Fruit fly (Drosophila melanogaster) whole organism, embryonic: ENCODE results near the gene ghi.

Experiments
- CG11696 ChIP-seq: fragments of 200-800 bp; sonication (Bioruptor generic); IDR thresholded peaks from 2 replicates; pipeline ENCODE4 v1.3.6; 2022; ENCODE audit warnings: missing biosample characterization, missing genetic modification characterization
- CG13624 ChIP-seq: fragments of 200-800 bp; sonication (Bioruptor generic); optimal IDR thresholded peaks from 2 replicates; lab custom pipeline; 2016; ENCODE audit warnings: missing biosample characterization, missing genetic modification characterization
- CG15479 ChIP-seq: fragments of 200-800 bp; sonication (Bioruptor generic); optimal IDR thresholded peaks from 3 replicates; lab custom pipeline; 2019; ENCODE audit warnings: missing biosample characterization, mild to moderate bottlenecking, missing genetic modification characterization, moderate library complexity
- CG15601 ChIP-seq: fragments of 200-800 bp; sonication (Bioruptor generic); optimal IDR thresholded peaks from 3 replicates; lab custom pipeline; 2019; ENCODE audit warnings: missing biosample characterization, mild to moderate bottlenecking, missing genetic modification characterization, moderate library complexity
- CG17359 ChIP-seq: fragments of 200-800 bp; sonication (Bioruptor generic); optimal IDR thresholded peaks from 3 replicates; lab custom pipeline; 2018; ENCODE audit warnings: missing biosample characterization, mild to moderate bottlenecking, missing genetic modification characterization, moderate library complexity
- CG17912 ChIP-seq: fragments of 200-800 bp; sonication (Bioruptor generic); optimal IDR thresholded peaks from 2 replicates; lab custom pipeline; 2018; ENCODE audit warnings: missing biosample characterization, mild to moderate bottlenecking, missing genetic modification characterization
- CG18011 ChIP-seq: fragments of 200-800 bp; sonication (Bioruptor generic); optimal IDR thresholded peaks from 2 replicates; lab custom pipeline; 2017; ENCODE audit warnings: missing biosample characterization, missing genetic modification characterization, mild to moderate bottlenecking, moderate library complexity, missing genotype
- CG18262 ChIP-seq: fragments of 200-800 bp; optimal IDR thresholded peaks from 3 replicates; lab custom pipeline; 2019; ENCODE audit warnings: missing biosample characterization, mild to moderate bottlenecking, missing genetic modification characterization, moderate library complexity
- CG1832 ChIP-seq: fragments of 200-800 bp; sonication (Bioruptor generic); optimal IDR thresholded peaks from 2 replicates; lab custom pipeline; 2017; ENCODE audit warnings: missing biosample characterization, mild to moderate bottlenecking, missing genetic modification characterization, inconsistent platforms
- CG2129 ChIP-seq: fragments of 200-800 bp; sonication (Bioruptor generic); IDR thresholded peaks from 2 replicates; pipeline ENCODE4 v1.3.6; 2022; ENCODE audit warnings: missing biosample characterization, missing genetic modification characterization; ENCODE audit not compliant: partially characterized antibody
- CG31365 ChIP-seq: fragments of 200-800 bp; sonication (Bioruptor generic); optimal IDR thresholded peaks from 2 replicates; lab custom pipeline; 2018; ENCODE audit warnings: missing biosample characterization, mild to moderate bottlenecking, missing genetic modification characterization
- CG31441 ChIP-seq: fragments of 200-800 bp; sonication (Bioruptor generic); IDR thresholded peaks from 2 replicates; pipeline ENCODE4 v1.3.6; 2022; ENCODE audit warnings: missing biosample characterization, missing genetic modification characterization
- CG3281 ChIP-seq: fragments of 200-800 bp; sonication (Bioruptor generic); optimal IDR thresholded peaks from 3 replicates; lab custom pipeline; 2017; ENCODE audit warnings: missing biosample characterization, mild to moderate bottlenecking, missing genetic modification characterization
- CG43689 ChIP-seq: fragments of 200-800 bp; sonication (Bioruptor generic); IDR thresholded peaks from 2 replicates; pipeline ENCODE4 v1.3.6; 2022; ENCODE audit warnings: missing biosample characterization, missing genetic modification characterization
- CG5245 ChIP-seq: fragments of 200-800 bp; sonication (Bioruptor generic); optimal IDR thresholded peaks from 3 replicates; lab custom pipeline; 2016; ENCODE audit warnings: missing biosample characterization, missing genetic modification characterization
- CG6813 ChIP-seq: fragments of 200-800 bp; sonication (Bioruptor generic); optimal IDR thresholded peaks from 2 replicates; lab custom pipeline; 2017; ENCODE audit warnings: missing biosample characterization, missing genetic modification characterization, mild to moderate bottlenecking, moderate library complexity, missing genetic modification reagents
- CG7745 ChIP-seq: fragments of 200-800 bp; sonication (Bioruptor generic); optimal IDR thresholded peaks from 2 replicates; lab custom pipeline; 2018; ENCODE audit warnings: missing biosample characterization, mild to moderate bottlenecking, missing genetic modification characterization, moderate library complexity
- CG8359 ChIP-seq: fragments of 200-800 bp; sonication (Bioruptor generic); optimal IDR thresholded peaks from 2 replicates; lab custom pipeline; 2017; ENCODE audit warnings: missing biosample characterization, mild to moderate bottlenecking, missing genetic modification characterization, borderline replicate concordance
- CG8478 ChIP-seq: fragments of >200 bp; optimal IDR thresholded peaks from 2 replicates; lab custom pipeline; 2018
- Dek ChIP-seq: fragments of 200-800 bp; sonication (Bioruptor generic); optimal IDR thresholded peaks from 3 replicates; lab custom pipeline; 2019; ENCODE audit warnings: missing biosample characterization, mild to moderate bottlenecking, missing genetic modification characterization, moderate library complexity
- Ets65A ChIP-seq: fragments of 200-800 bp; sonication (Bioruptor generic); peaks from one replicate; lab custom pipeline; 2016; ENCODE audit warnings: missing biosample characterization, missing genetic modification characterization
- Fer3 ChIP-seq: fragments of 200-800 bp; sonication (Bioruptor generic); optimal IDR thresholded peaks from 2 replicates; lab custom pipeline; 2018; ENCODE audit warnings: missing biosample characterization, mild to moderate bottlenecking, missing genetic modification characterization, moderate library complexity
- HHEX ChIP-seq: fragments of 200-800 bp; sonication (Bioruptor generic); optimal IDR thresholded peaks from 3 replicates; lab custom pipeline; 2017; ENCODE audit warnings: missing biosample characterization, mild to moderate bottlenecking, missing genetic modification characterization, missing genetic modification reagents
- HLH4C ChIP-seq: fragments of 200-800 bp; sonication (Bioruptor generic); IDR thresholded peaks from 3 replicates; pipeline ENCODE4 v1.3.6; 2022; ENCODE audit warnings: missing biosample characterization, missing genetic modification characterization; ENCODE audit not compliant: partially characterized antibody
- Pdp1 ChIP-seq, 2 experiments: fragments of 200-800 bp; sonication (Bioruptor generic); optimal IDR thresholded peaks; 3 replicates each; lab custom pipeline; 2016; ENCODE audit warnings: missing biosample characterization in 2 of 2, missing genetic modification characterization in 2 of 2, mild to moderate bottlenecking in 1 of 2, moderate library complexity in 1 of 2
- Xbp1 ChIP-seq: fragments of 200-800 bp; sonication (Bioruptor generic); optimal IDR thresholded peaks from 3 replicates; lab custom pipeline; 2016; ENCODE audit warnings: missing biosample characterization, mild to moderate bottlenecking, missing genetic modification characterization
- btn ChIP-seq: fragments of 200-800 bp; sonication (Bioruptor generic); optimal IDR thresholded peaks from 2 replicates; lab custom pipeline; 2016; ENCODE audit warnings: missing biosample characterization, missing genetic modification characterization
- cas ChIP-seq: fragments of 200-800 bp; sonication (Bioruptor generic); IDR thresholded peaks from 2 replicates; pipeline ENCODE4 v1.3.6; 2022; ENCODE audit warnings: missing biosample characterization, missing genetic modification characterization
- cwo ChIP-seq: fragments of 200-800 bp; sonication (Bioruptor generic); optimal IDR thresholded peaks from 3 replicates; lab custom pipeline; 2017; ENCODE audit warnings: missing biosample characterization, missing genetic modification characterization, mild to moderate bottlenecking, moderate library complexity, missing genetic modification reagents
- dpn ChIP-seq, 2 experiments: fragments of 200-800 bp; sonication (Bioruptor generic); optimal IDR thresholded peaks; 3 replicates each; lab custom pipeline; 2016; ENCODE audit warnings: missing biosample characterization in 2 of 2, missing genetic modification characterization in 2 of 2
- fru ChIP-seq: fragments of >200 bp; optimal IDR thresholded peaks from 2 replicates; lab custom pipeline; 2017
- gcm2 ChIP-seq: fragments of 200-800 bp; sonication (Bioruptor generic); optimal IDR thresholded peaks from 2 replicates; lab custom pipeline; 2016; ENCODE audit warnings: missing biosample characterization, missing genetic modification characterization
- her ChIP-seq: fragments of 200-800 bp; sonication (Bioruptor generic); optimal IDR thresholded peaks from 2 replicates; lab custom pipeline; 2016; ENCODE audit warnings: missing biosample characterization, missing genetic modification characterization
- lola ChIP-seq, 3 experiments: fragments of >200 bp in 2 of 3; fragments of 200-800 bp in 1 of 3; sonication (Bioruptor generic) in 1 of 3; optimal IDR thresholded peaks; 2 replicates each; lab custom pipeline; 2017 to 2019; ENCODE audit warnings: missing biosample characterization in 3 of 3, missing genetic modification characterization in 3 of 3, mild to moderate bottlenecking in 1 of 3, moderate library complexity in 1 of 3
- nerfin-2 ChIP-seq: fragments of 200-800 bp; sonication (Bioruptor generic); IDR thresholded peaks from 2 replicates; pipeline ENCODE4 v1.3.6; 2022; ENCODE audit warnings: missing biosample characterization, missing genetic modification characterization; ENCODE audit not compliant: partially characterized antibody
- oc ChIP-seq: fragments of 200-800 bp; sonication (Bioruptor generic); optimal IDR thresholded peaks from 2 replicates; lab custom pipeline; 2018; ENCODE audit warnings: missing biosample characterization, mild to moderate bottlenecking, missing genetic modification characterization, moderate library complexity
- pan ChIP-seq, 4 experiments: fragments of >200 bp in 3 of 4; fragments of 200-800 bp in 1 of 4; sonication (Bioruptor generic) in 1 of 4; optimal IDR thresholded peaks in 3 of 4; IDR thresholded peaks in 1 of 4; 2 replicates each; pipeline versions ENCODE4 v1.3.6 to Lab custom; 2017 to 2022; ENCODE audit warnings: missing biosample characterization in 2 of 4, missing genetic modification characterization in 2 of 4, mixed read lengths in 1 of 4
- peb ChIP-seq: fragments of 200-800 bp; sonication (Bioruptor generic); IDR thresholded peaks from 2 replicates; pipeline ENCODE4 v1.3.6; 2022; ENCODE audit warnings: missing biosample characterization, missing genetic modification characterization
- prd ChIP-seq, 3 experiments: fragments of >200 bp in 2 of 3; fragments of 200-800 bp in 1 of 3; sonication (Bioruptor generic) in 1 of 3; optimal IDR thresholded peaks in 2 of 3; IDR thresholded peaks in 1 of 3; 2 replicates in 2 of 3; 3 replicates in 1 of 3; pipeline versions ENCODE4 v1.3.6 to Lab custom; 2017 to 2022; ENCODE audit warnings: missing biosample characterization in 1 of 3, missing genetic modification characterization in 1 of 3
- pzg ChIP-seq: fragments of 200-800 bp; sonication (Bioruptor generic); optimal IDR thresholded peaks from 3 replicates; lab custom pipeline; 2018; ENCODE audit warnings: missing biosample characterization, mild to moderate bottlenecking, missing genetic modification characterization, moderate library complexity
- sc ChIP-seq, 3 experiments: fragments of >200 bp in 2 of 3; fragments of 200-800 bp in 1 of 3; sonication (Bioruptor generic) in 1 of 3; optimal IDR thresholded peaks; 2 replicates in 2 of 3; 3 replicates in 1 of 3; lab custom pipeline; 2017; ENCODE audit warnings: mild to moderate bottlenecking in 1 of 3, missing biosample characterization in 1 of 3, missing genetic modification characterization in 1 of 3, missing genetic modification reagents in 1 of 3
- sens ChIP-seq: fragments of 200-800 bp; sonication (Bioruptor generic); peaks from one replicate; lab custom pipeline; 2016; ENCODE audit warnings: missing biosample characterization, missing genetic modification characterization
- sisA ChIP-seq: fragments of 200-800 bp; sonication (Bioruptor generic); IDR thresholded peaks from 2 replicates; pipeline ENCODE4 v1.3.6; 2022; ENCODE audit warnings: missing biosample characterization, missing genetic modification characterization
- ssp ChIP-seq: fragments of 200-800 bp; sonication (Bioruptor generic); IDR thresholded peaks from 2 replicates; pipeline ENCODE4 v1.3.6; 2022; ENCODE audit warnings: missing biosample characterization, missing genetic modification characterization
- vnd ChIP-seq: fragments of 200-800 bp; sonication (Bioruptor generic); IDR thresholded peaks from 3 replicates; pipeline ENCODE4 v1.3.6; 2022; ENCODE audit warnings: missing biosample characterization, missing genetic modification characterization; ENCODE audit not compliant: partially characterized antibody
- wor ChIP-seq: fragments of 200-800 bp; sonication (Bioruptor generic); IDR thresholded peaks from 2 replicates; pipeline ENCODE4 v1.3.6; 2022; ENCODE audit warnings: missing biosample characterization, missing genetic modification characterization

The ghi gene

DNA sequence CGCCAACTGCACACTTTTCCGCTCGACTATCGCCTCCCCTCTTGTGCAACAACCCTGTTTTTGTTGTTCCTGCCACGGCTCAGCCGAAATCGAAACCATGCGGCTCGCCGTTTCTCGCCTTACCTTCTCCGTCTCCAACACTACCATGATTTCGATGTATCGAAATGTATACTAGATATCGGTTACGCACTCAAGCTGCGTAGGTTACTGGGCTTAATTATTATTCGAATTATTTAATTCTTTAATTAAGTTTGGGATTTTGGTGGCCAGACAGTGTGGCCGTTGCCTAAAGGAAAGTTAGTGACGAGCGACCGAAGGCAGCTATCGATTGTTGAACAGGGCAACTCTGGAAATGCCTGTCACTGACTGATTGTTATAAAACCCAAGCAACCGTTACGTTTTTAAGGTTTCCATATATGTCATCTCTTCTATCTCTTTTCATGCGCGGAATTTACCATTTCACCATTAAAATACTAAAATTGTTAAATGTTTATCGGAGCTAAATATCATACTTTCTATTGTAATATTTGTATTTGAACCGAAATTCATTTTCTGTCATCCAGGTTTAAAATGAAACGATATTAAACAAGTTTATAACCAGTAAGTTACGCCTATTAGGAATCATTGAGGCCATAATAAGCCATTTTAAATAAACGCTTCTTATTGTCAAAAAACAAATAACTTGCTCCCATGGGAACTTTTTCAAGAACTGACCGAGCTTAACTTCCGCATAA, 49.4 kb upstream of the ghi start, which contains the start of gene eIF4E1 (continued):
- peak; percentile 87 for TF ChIP-seq CG3281 (GFP tag; lab: Kevin White, UChicago)
- no peak for TF ChIP-seq CG31441 (GFP tag; lab: Robert Waterston, UW)
- TF ChIP-seq HHEX = no peak
- TF ChIP-seq lola (GFP tag; optimal IDR thresholded peaks at IDR 0.05; lab: Kevin White, UChicago) = no peak
- no peak for TF ChIP-seq wor (GFP tag; lab: Robert Waterston, UW)
- TF ChIP-seq CG31365 (tag; lab: Kevin White, UChicago) = no peak
- peak; percentile 5 for TF ChIP-seq her (GFP tag; lab: Kevin White, UChicago)
- no peak for TF ChIP-seq pan (optimal IDR thresholded peaks at IDR 0.05; lab: Kevin White, UChicago)
- no peak for TF ChIP-seq pan (GFP tag; optimal IDR thresholded peaks at IDR 0.05 in 1 of 2, IDR thresholded peaks at IDR 0.05 in 1 of 2)
- no peak for TF ChIP-seq CG15601
- no peak for TF ChIP-seq CG6813 (GFP tag; lab: Kevin White, UChicago)
- no peak for TF ChIP-seq cas
- TF ChIP-seq CG1832 = no peak
- TF ChIP-seq ssp (GFP tag; lab: Robert Waterston, UW) = peak; percentile 38
- no peak for TF ChIP-seq Fer3 (tag; lab: Kevin White, UChicago)
- TF ChIP-seq CG2129 (GFP tag; lab: Robert Waterston, UW) = peak; percentile 34; the same call in 1 of the 2 replicates
- TF ChIP-seq CG8478 (lab: Kevin White, UChicago) = peak; percentile 86
- TF ChIP-seq nerfin-2 (GFP tag; lab: Robert Waterston, UW) = 0 out of 2 replicates have a peak, but pooled peaks have one; percentile 42
- TF ChIP-seq sens (GFP tag; lab: Kevin White, UChicago) = peak; percentile 78
- peak; percentile 46 for TF ChIP-seq Xbp1 (GFP tag; lab: Kevin White, UChicago)
- no peak for TF ChIP-seq fru (lab: Kevin White, UChicago)
- no peak for TF ChIP-seq sc (optimal IDR thresholded peaks at IDR 0.05; lab: Kevin White, UChicago)
- TF ChIP-seq sc (GFP tag; optimal IDR thresholded peaks at IDR 0.05; lab: Kevin White, UChicago) = no peak
- peak; percentile 94 for TF ChIP-seq pzg (GFP tag; lab: Kevin White, UChicago)
- TF ChIP-seq CG8359 (GFP tag; lab: Kevin White, UChicago) = no peak
- TF ChIP-seq CG5245 (GFP tag; lab: Kevin White, UChicago) = no peak
- peak; percentile 97 for TF ChIP-seq CG18011 (GFP tag; lab: Kevin White, UChicago)
- no peak for TF ChIP-seq CG11696
- no peak for TF ChIP-seq cwo (GFP tag; lab: Kevin White, UChicago)
- peak; percentile 29 for TF ChIP-seq CG17912 (GFP tag; lab: Kevin White, UChicago)
- peak; percentile 73 for TF ChIP-seq CG15479 (GFP tag; lab: Kevin White, UChicago)
- TF ChIP-seq peb (GFP tag; lab: Robert Waterston, UW) = no peak
- peak; percentile 57; the same call in 2 of the 3 replicates for TF ChIP-seq HLH4C (GFP tag; lab: Robert Waterston, UW)
- TF ChIP-seq CG7745 = peak; percentile 57
- no peak for TF ChIP-seq prd (optimal IDR thresholded peaks at IDR 0.05; lab: Kevin White, UChicago)
- no peak; the same call in 2 of the 3 replicates for TF ChIP-seq prd (GFP tag; IDR thresholded peaks at IDR 0.05; lab: Robert Waterston, UW)
- no peak for TF ChIP-seq CG43689 (GFP tag; lab: Robert Waterston, UW)
- peak in 1 of 2 experiments; percentile 62 for TF ChIP-seq dpn (GFP tag; optimal IDR thresholded peaks at IDR 0.05; lab: Kevin White, UChicago)
- TF ChIP-seq gcm2 (GFP tag; lab: Kevin White, UChicago) = no peak
- peak; percentile 1 for TF ChIP-seq Dek (tag; lab: Kevin White, UChicago)
- peak; percentile 0 for TF ChIP-seq CG18262 (tag; lab: Kevin White, UChicago)
- TF ChIP-seq Ets65A (GFP tag; lab: Kevin White, UChicago) = peak; percentile 89
- TF ChIP-seq CG17359 = no peak
- peak; percentile 29; the same call in 1 of the 2 replicates for TF ChIP-seq sisA
- TF ChIP-seq btn (GFP tag; lab: Kevin White, UChicago) = no peak
- TF ChIP-seq vnd (GFP tag; lab: Robert Waterston, UW) = peak; percentile 74; the same call in 2 of the 3 replicates
- no peak for TF ChIP-seq oc (tag; lab: Kevin White, UChicago)
- peak; percentile 40 for TF ChIP-seq CG13624 (GFP tag; lab: Kevin White, UChicago)
- peak; percentile 56 to 91 for TF ChIP-seq Pdp1 (GFP tag; optimal IDR thresholded peaks at IDR 0.05; lab: Kevin White, UChicago)
